Fruit fly (Drosophila melanogaster): ENCODE data around the gene Der-1.
A peak's percentile ranks its signal among the peaks of the same experiment; 100 is the strongest.

Gene Der-1

dm6 chr2L:1925917-1926864 lies 47.6 kb upstream of the Der-1 start (continued):
- TF ChIP-seq Doc2 (GFP tag; IDR thresholded peaks at IDR 0.05) (no peak), oc (tag; optimal IDR thresholded peaks at IDR 0.05) (peak; percentile 11), CG5180 (GFP tag; optimal IDR thresholded peaks at IDR 0.05) (no peak), Oli (tag; optimal IDR thresholded peaks at IDR 0.05) (peak; percentile 2), Awh (GFP tag; IDR thresholded peaks at IDR 0.05) (peak; percentile 66), CG11093 (GFP tag; IDR thresholded peaks at IDR 0.05) (no peak), trem (tag; optimal IDR thresholded peaks at IDR 0.05) (peak; percentile 31), CG7271 (tag; optimal IDR thresholded peaks at IDR 0.05) (no peak), Med (GFP tag) (no peak), ftz-f1 (GFP tag; optimal IDR thresholded peaks at IDR 0.05) (no peak), emc (GFP tag; optimal IDR thresholded peaks at IDR 0.05) (no peak), shn (GFP tag; optimal IDR thresholded peaks at IDR 0.05) (no peak), CG17385 (GFP tag; optimal IDR thresholded peaks at IDR 0.05) (no peak), CG12155 (GFP tag; optimal IDR thresholded peaks at IDR 0.05) (no peak), Atf-2 (GFP tag; optimal IDR thresholded peaks at IDR 0.05) (no peak), Drgx (GFP tag; IDR thresholded peaks at IDR 0.05) (peak; percentile 80), nerfin-1 (tag; optimal IDR thresholded peaks at IDR 0.05) (no peak), eve (GFP tag; optimal IDR thresholded peaks at IDR 0.05) (no peak), CG11247 (GFP tag; IDR thresholded peaks at IDR 0.05) (no peak), Trl (optimal IDR thresholded peaks at IDR 0.05) (no peak), Trl (GFP tag; optimal IDR thresholded peaks at IDR 0.05) (no peak), cg (GFP tag; optimal IDR thresholded peaks at IDR 0.05) (no peak), Dip3 (GFP tag; optimal IDR thresholded peaks at IDR 0.05) (no peak), Fer1 (GFP tag; optimal IDR thresholded peaks at IDR 0.05) (no peak), ken (GFP tag; IDR thresholded peaks at IDR 0.05) (peak; percentile 60; the same call in 2 of the 3 replicates), CG8281 (tag; optimal IDR thresholded peaks at IDR 0.05) (no peak), CG4328 (GFP tag; optimal IDR thresholded peaks at IDR 0.05) (no peak), az2 (GFP tag; optimal IDR thresholded peaks at IDR 0.05) (peak; percentile 33), CG16863 (GFP tag; optimal IDR thresholded peaks at IDR 0.05) (no peak), fd102C (GFP tag; optimal IDR thresholded peaks at IDR 0.05) (no peak), CG10431 (GFP tag; optimal IDR thresholded peaks at IDR 0.05) (no peak), crp (GFP tag; optimal IDR thresholded peaks at IDR 0.05) (no peak), CG4360 (GFP tag; IDR thresholded peaks at IDR 0.05) (no peak), CG4820 (GFP tag; optimal IDR thresholded peaks at IDR 0.05) (peak; percentile 17), sima (GFP tag; optimal IDR thresholded peaks at IDR 0.05) (no peak), peb (GFP tag; IDR thresholded peaks at IDR 0.05) (no peak), CG1792 (GFP tag; optimal IDR thresholded peaks at IDR 0.05) (no peak), schlank (tag; optimal IDR thresholded peaks at IDR 0.05) (no peak), CG43689 (GFP tag; IDR thresholded peaks at IDR 0.05) (no peak), twi (tag; optimal IDR thresholded peaks at IDR 0.05) (no peak), Optix (GFP tag; IDR thresholded peaks at IDR 0.05) (no peak), Blimp-1 (GFP tag; optimal IDR thresholded peaks at IDR 0.05) (peak; percentile 54), CG12104 (GFP tag; optimal IDR thresholded peaks at IDR 0.05) (no peak), CG2199 (GFP tag; IDR thresholded peaks at IDR 0.05) (no peak), Aef1 (GFP tag; IDR thresholded peaks at IDR 0.05) (no peak), gsb (GFP tag; IDR thresholded peaks at IDR 0.05) (no peak), CG10274 (GFP tag; optimal IDR thresholded peaks at IDR 0.05) (no peak), CG14050 (GFP tag; IDR thresholded peaks at IDR 0.05) (peak; percentile 28; the same call in 1 of the 3 replicates)

Data from whole organism, embryonic.